Worm (Caenorhabditis elegans): ENCODE measurements around the gene F40H3.1.

DNA sequence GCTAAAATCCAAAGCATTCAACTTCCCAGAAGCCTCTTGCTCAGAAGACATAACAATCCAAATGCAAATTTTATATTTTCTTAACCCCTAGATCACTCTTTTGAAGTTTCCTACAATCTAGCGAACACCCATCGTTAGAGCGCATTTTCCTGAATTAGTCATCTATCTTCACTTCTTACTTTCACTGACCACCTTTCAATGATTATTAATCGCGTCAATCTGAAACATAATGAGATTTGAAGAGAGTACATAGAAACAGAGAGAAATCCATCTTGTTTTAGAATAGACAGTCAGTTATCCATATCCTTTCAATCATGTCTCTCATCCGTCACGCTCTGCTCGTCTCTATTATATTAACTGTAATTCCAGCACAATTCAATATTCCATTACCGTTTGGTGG is 8.4 kb upstream of the F40H3.1 start, which contains the start of gene F40H3.3:
- TF ChIP-seq ztf-11 (tag; optimal IDR thresholded peaks at IDR 0.05) = no peak
- no peak for TF ChIP-seq ama-1 (optimal IDR thresholded peaks at IDR 0.05)
- no peak for TF ChIP-seq egl-5 (tag; optimal IDR thresholded peaks at IDR 0.05)
